Worm (Caenorhabditis elegans): Measurements from ENCODE around the gene ins-14.

DNA sequence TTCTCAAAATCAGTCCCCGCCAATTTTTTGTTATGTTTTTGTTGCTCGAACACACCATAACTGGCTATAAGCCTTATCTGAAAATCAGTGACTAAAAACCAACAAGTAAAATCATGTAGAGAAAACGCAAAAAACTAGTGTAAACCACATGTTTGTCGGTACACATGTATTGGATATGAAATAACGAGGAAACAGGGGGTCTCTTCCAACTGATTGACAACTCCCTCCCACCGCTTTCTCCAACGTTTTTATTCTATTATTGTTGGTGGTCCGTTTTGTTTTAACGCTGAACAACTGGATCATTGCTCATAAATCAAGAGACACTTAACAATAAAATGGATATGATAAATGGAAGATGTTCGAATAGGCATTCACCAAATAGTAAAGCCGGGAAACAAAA, 18.8 kb downstream of the ins-14 start:
- no peak for TF ChIP-seq aly-1 (tag; optimal IDR thresholded peaks at IDR 0.05)
- no peak for TF ChIP-seq ceh-36 (tag; optimal IDR thresholded peaks at IDR 0.05)
- TF ChIP-seq F13C5.2 (tag; optimal IDR thresholded peaks at IDR 0.05), result no peak
- TF ChIP-seq sea-1 (GFP tag; conservative IDR thresholded peaks at IDR 0.05), result no peak
- TF ChIP-seq tbx-11 (GFP tag; IDR thresholded peaks at IDR 0.05), result no peak
- no peak for TF ChIP-seq flt-1 (GFP tag; IDR thresholded peaks at IDR 0.05)
- no peak for TF ChIP-seq ama-1 (optimal IDR thresholded peaks at IDR 0.05)
- TF ChIP-seq hmg-4 (GFP tag; optimal IDR thresholded peaks at IDR 0.05), result no peak
- TF ChIP-seq scrt-1 (GFP tag; IDR thresholded peaks at IDR 0.05), result no peak
- no peak for TF ChIP-seq hmbx-1 (tag; optimal IDR thresholded peaks at IDR 0.05)
- no peak for TF ChIP-seq pes-1 (GFP tag; IDR thresholded peaks at IDR 0.05)
- no peak for TF ChIP-seq tbx-37 (GFP tag; conservative IDR thresholded peaks at IDR 0.05)
- no peak for TF ChIP-seq ets-7 (tag; optimal IDR thresholded peaks at IDR 0.05)
- no peak for TF ChIP-seq tra-4 (tag; optimal IDR thresholded peaks at IDR 0.05)
